Worm (Caenorhabditis elegans): ENCODE data around the gene F53A9.1.

F53A9.1 gene

DNA sequence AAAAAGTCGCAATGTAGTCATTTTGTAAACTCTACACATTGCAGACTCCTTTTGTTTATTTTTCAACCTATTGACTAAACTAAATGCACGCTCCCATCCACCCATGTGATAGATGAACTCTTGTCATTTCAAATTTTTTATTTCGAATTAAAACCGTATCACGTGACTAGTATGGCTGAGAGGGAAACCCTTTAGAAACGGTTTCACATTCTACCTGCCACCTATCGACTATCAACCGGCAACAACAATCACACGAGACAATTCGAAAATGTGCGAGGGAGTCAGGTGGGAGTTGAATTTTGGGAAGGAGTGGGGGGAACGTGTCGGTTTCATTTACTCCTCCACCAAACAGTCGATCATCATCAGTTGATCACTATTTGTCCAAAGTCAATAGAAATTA lies 36.9 kb upstream of the F53A9.1 start (continued):
- TF ChIP-seq alr-1 (tag; optimal IDR thresholded peaks at IDR 0.05; ENCODE audit: borderline replicate concordance) (no peak), hlh-17 (GFP tag; optimal IDR thresholded peaks at IDR 0.05; ENCODE audit: borderline replicate concordance) (no peak), C34B4.2 (tag; optimal IDR thresholded peaks at IDR 0.05) (no peak), nhr-71 (tag; optimal IDR thresholded peaks at IDR 0.05) (peak; percentile 87)

DNA sequence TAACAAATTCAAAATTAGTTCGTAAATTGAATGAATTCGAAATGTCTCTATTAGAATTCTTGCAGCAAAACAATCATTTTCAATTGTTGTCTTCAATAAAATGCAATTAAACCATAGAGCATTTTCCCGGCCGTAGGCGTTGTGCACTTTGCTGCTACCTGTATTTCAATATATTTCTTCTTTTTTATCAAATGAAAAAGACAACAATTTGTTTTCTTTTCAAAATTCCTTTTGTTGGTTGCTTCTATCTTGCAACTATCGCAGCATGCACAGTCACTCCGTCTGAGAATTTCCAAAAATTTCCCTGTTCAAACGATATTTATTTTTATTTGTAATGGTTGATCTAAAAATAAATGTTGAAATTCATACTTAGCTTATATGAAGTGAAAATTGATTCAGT lies 36.2 kb upstream of the F53A9.1 start:
- TF ChIP-seq hlh-4 (tag; optimal IDR thresholded peaks at IDR 0.05) (no peak), jun-1 (tag; optimal IDR thresholded peaks at IDR 0.05) (no peak), ceh-63 (GFP tag; optimal IDR thresholded peaks at IDR 0.05) (no peak), ceh-82 (tag; optimal IDR thresholded peaks at IDR 0.05) (no peak), C04F5.9 (tag; optimal IDR thresholded peaks at IDR 0.05) (no peak), vab-15 (tag; optimal IDR thresholded peaks at IDR 0.05) (no peak), C34B4.2 (tag; optimal IDR thresholded peaks at IDR 0.05) (no peak), dpl-1 (GFP tag; optimal IDR thresholded peaks at IDR 0.05) (no peak), dsc-1 (tag; optimal IDR thresholded peaks at IDR 0.05) (no peak), unc-30 (tag; optimal IDR thresholded peaks at IDR 0.05) (no peak), F16B12.6 (tag; optimal IDR thresholded peaks at IDR 0.05) (no peak), pag-3 (tag; optimal IDR thresholded peaks at IDR 0.05; ENCODE audit: borderline replicate concordance, insufficient read depth) (no peak), lir-3 (tag; optimal IDR thresholded peaks at IDR 0.05; ENCODE audit: poor library complexity) (no peak), nhr-90 (tag; optimal IDR thresholded peaks at IDR 0.05; ENCODE audit: poor library complexity) (no peak), snu-23 (GFP tag; optimal IDR thresholded peaks at IDR 0.05) (no peak), zip-4 (GFP tag; optimal IDR thresholded peaks at IDR 0.05) (no peak), unc-62 (GFP tag; optimal IDR thresholded peaks at IDR 0.05) (no peak)

- TF ChIP-seq dsc-1 (tag; optimal IDR thresholded peaks at IDR 0.05) (no peak), elt-3 (tag; optimal IDR thresholded peaks at IDR 0.05) (peak in 4 of 6 experiments; percentile 69 to 79 (median 70)), fkh-8 (tag; optimal IDR thresholded peaks at IDR 0.05) (no peak), unc-130 (tag; optimal IDR thresholded peaks at IDR 0.05) (peak; percentile 47), pqm-1 (tag; optimal IDR thresholded peaks at IDR 0.05) (no peak), grh-1 (GFP tag; IDR thresholded peaks at IDR 0.05) (no peak), lin-35 (GFP tag; optimal IDR thresholded peaks at IDR 0.05) (peak in 1 of 2 experiments; percentile 73), isw-1 (GFP tag; IDR thresholded peaks at IDR 0.05) (no peak), aha-1 (tag; optimal IDR thresholded peaks at IDR 0.05) (no peak), lin-15B (tag; optimal IDR thresholded peaks at IDR 0.05) (no peak), lin-13 (GFP tag; optimal IDR thresholded peaks at IDR 0.05) (no peak), pag-3 (tag; optimal IDR thresholded peaks at IDR 0.05; ENCODE audit: borderline replicate concordance, insufficient read depth) (no peak), ceh-88 (GFP tag; IDR thresholded peaks at IDR 0.05) (no peak), alr-1 (tag; optimal IDR thresholded peaks at IDR 0.05; ENCODE audit: borderline replicate concordance) (no peak), nhr-76 (tag; optimal IDR thresholded peaks at IDR 0.05) (no peak), efl-3 (GFP tag; optimal IDR thresholded peaks at IDR 0.05) (no peak), hlh-17 (GFP tag; optimal IDR thresholded peaks at IDR 0.05; ENCODE audit: borderline replicate concordance) (no peak), lin-39 (tag; optimal IDR thresholded peaks at IDR 0.05) (no peak), vab-15 (tag; optimal IDR thresholded peaks at IDR 0.05) (no peak), blmp-1 (tag; optimal IDR thresholded peaks at IDR 0.05) (peak; percentile 57), fos-1 (tag; optimal IDR thresholded peaks at IDR 0.05) (no peak), mep-1 (tag; optimal IDR thresholded peaks at IDR 0.05) (no peak), tbx-2 (tag; optimal IDR thresholded peaks at IDR 0.05) (no peak), egl-27 (tag; optimal IDR thresholded peaks at IDR 0.05) (no peak), ztf-4 (tag; optimal IDR thresholded peaks at IDR 0.05) (no peak), pax-3 (tag; optimal IDR thresholded peaks at IDR 0.05) (no peak), aly-2 (tag; optimal IDR thresholded peaks at IDR 0.05) (no peak), C04F5.9 (tag; optimal IDR thresholded peaks at IDR 0.05) (no peak), nhr-12 (tag; optimal IDR thresholded peaks at IDR 0.05) (no peak), nhr-28 (tag; optimal IDR thresholded peaks at IDR 0.05) (no peak), lin-14 (GFP tag; optimal IDR thresholded peaks at IDR 0.05) (peak; percentile 75), ceh-90 (tag; optimal IDR thresholded peaks at IDR 0.05) (no peak), fkh-4 (tag; optimal IDR thresholded peaks at IDR 0.05; ENCODE audit: borderline replicate concordance) (no peak)
Measured at ce11 chrX:8676088-8676779, 35.2 kb upstream of the F53A9.1 start.
